Comparison of ENCODE assay signal across 2 worm cellular contexts in the genomic region with DNA sequence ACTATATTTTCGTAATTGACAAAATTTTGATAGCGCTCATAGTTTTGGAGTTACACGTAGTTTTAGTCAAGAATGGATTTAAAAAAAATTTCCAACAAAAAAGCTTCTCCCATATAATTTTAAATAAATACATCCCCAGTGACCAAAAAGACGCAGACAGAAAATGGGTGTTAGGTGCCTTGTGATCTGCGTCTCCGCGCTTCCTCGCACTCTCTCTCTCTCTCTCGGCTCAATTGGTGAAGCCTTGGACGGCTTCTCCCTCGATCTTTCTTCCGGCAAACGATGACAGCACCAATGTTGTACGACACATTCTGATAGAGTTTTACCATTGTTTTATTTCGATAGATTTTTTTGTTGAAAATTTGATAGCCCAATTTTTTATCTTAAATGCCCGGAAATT.
A peak's percentile ranks its signal among the peaks of the same experiment; 100 is the strongest.
TF ChIP-seq lines count a peak whose summit lies in the region.

No protein-coding gene starts in this region.

TF ChIP-seq in whole organism, L1 larva, 84 proteins besides CTCF, POLR2A, EP300 and RAD21 (continued from another document):
- peak; percentile 30 to 33 for TF ChIP-seq efl-1 (optimal IDR thresholded peaks at IDR 0.05; lab: Kevin White, UChicago)
- TF ChIP-seq efl-1 (GFP tag; optimal IDR thresholded peaks at IDR 0.05 in 1 of 2; lab: Kevin White, UChicago) = no peak
- TF ChIP-seq unc-86 (tag; optimal IDR thresholded peaks at IDR 0.05; lab: Kevin White, UChicago) = peak; percentile 6
- peak in 2 of 3 experiments; percentile 12 to 28 for TF ChIP-seq ceh-82 (tag; optimal IDR thresholded peaks at IDR 0.05; lab: Kevin White, UChicago)
- no peak for TF ChIP-seq C16A3.4 (tag; optimal IDR thresholded peaks at IDR 0.05; lab: Kevin White, UChicago)
- TF ChIP-seq dsc-1 (tag; optimal IDR thresholded peaks at IDR 0.05; lab: Kevin White, UChicago) = peak; percentile 2
- TF ChIP-seq lsy-2 (tag; optimal IDR thresholded peaks at IDR 0.05; lab: Kevin White, UChicago) = peak; percentile 17
- TF ChIP-seq lin-14 (GFP tag; optimal IDR thresholded peaks at IDR 0.05; lab: Kevin White, UChicago) = peak; percentile 66

TF ChIP-seq in whole organism, L2 larva, 48 proteins besides CTCF, POLR2A, EP300 and RAD21 (continued from another document):
- peak in 1 of 2 experiments; percentile 27 for TF ChIP-seq lsy-2 (tag; optimal IDR thresholded peaks at IDR 0.05; lab: Kevin White, UChicago)
- no peak for TF ChIP-seq ama-1 (optimal IDR thresholded peaks at IDR 0.05; lab: Kevin White, UChicago)
- TF ChIP-seq fos-1 (tag; optimal IDR thresholded peaks at IDR 0.05; lab: Kevin White, UChicago) = no peak
- TF ChIP-seq dmd-4 (tag; optimal IDR thresholded peaks at IDR 0.05; lab: Kevin White, UChicago) = no peak
- TF ChIP-seq nhr-237 (tag; optimal IDR thresholded peaks at IDR 0.05; lab: Kevin White, UChicago) = no peak
- no peak for TF ChIP-seq gmeb-1 (tag; optimal IDR thresholded peaks at IDR 0.05; lab: Kevin White, UChicago)
- peak; percentile 19 for TF ChIP-seq C34F6.9 (tag; optimal IDR thresholded peaks at IDR 0.05; lab: Kevin White, UChicago)
